Fruit fly (Drosophila melanogaster) whole organism, adult: ENCODE measurements around the gene spz.
A peak's percentile ranks its signal among the peaks of the same experiment; 100 is the strongest.

Experiments used
- CG11617 ChIP-seq: fragments of 200-800 bp; sonication (Bioruptor generic); optimal IDR thresholded peaks from 2 replicates; lab custom pipeline; 2017; ENCODE audit warnings: mild to moderate bottlenecking, missing biosample characterization, missing genetic modification reagents, missing genetic modification characterization
- CG12768 ChIP-seq: fragments of 200-800 bp; sonication (Bioruptor generic); optimal IDR thresholded peaks from 2 replicates; lab custom pipeline; 2017; ENCODE audit warnings: missing biosample characterization, missing genetic modification characterization, mild to moderate bottlenecking, moderate library complexity, missing genetic modification reagents
- CG14711 ChIP-seq: fragments of 200-800 bp; sonication (Bioruptor generic); optimal IDR thresholded peaks from 2 replicates; lab custom pipeline; 2018; ENCODE audit warnings: missing biosample characterization, mild to moderate bottlenecking, missing genetic modification characterization, moderate library complexity
- CG1620 ChIP-seq: fragments of 200-800 bp; sonication (Bioruptor generic); optimal IDR thresholded peaks from 2 replicates; lab custom pipeline; 2016; ENCODE audit warnings: missing biosample characterization, missing genetic modification characterization
- CG33017 ChIP-seq: fragments of 200-800 bp; sonication (Bioruptor generic); optimal IDR thresholded peaks from 2 replicates; lab custom pipeline; 2018; ENCODE audit warnings: missing biosample characterization, mild to moderate bottlenecking, missing genetic modification characterization, moderate library complexity
- CG5204 ChIP-seq: fragments of 200-800 bp; sonication (Bioruptor generic); optimal IDR thresholded peaks from 2 replicates; lab custom pipeline; 2016; ENCODE audit warnings: missing biosample characterization, missing genetic modification characterization
- CG7045 ChIP-seq: fragments of 200-800 bp; sonication (Bioruptor generic); optimal IDR thresholded peaks from 2 replicates; lab custom pipeline; 2017; ENCODE audit warnings: missing biosample characterization, mild to moderate bottlenecking, missing genetic modification characterization
- CG7101 ChIP-seq: fragments of 200-800 bp; sonication (Bioruptor generic); optimal IDR thresholded peaks from 2 replicates; lab custom pipeline; 2018; ENCODE audit warnings: missing biosample characterization, mild to moderate bottlenecking, missing genetic modification characterization, moderate library complexity
- Clk ChIP-seq: fragments of 200-800 bp; sonication (Bioruptor generic); optimal IDR thresholded peaks from 2 replicates; lab custom pipeline; 2017; ENCODE audit warnings: missing biosample characterization, missing genetic modification characterization
- Crg-1 ChIP-seq: fragments of 200-800 bp; sonication (Bioruptor generic); optimal IDR thresholded peaks from 2 replicates; lab custom pipeline; 2016; ENCODE audit warnings: missing biosample characterization, missing genetic modification characterization
- Hr96 ChIP-seq: fragments of 200-800 bp; sonication (Bioruptor generic); optimal IDR thresholded peaks from 2 replicates; lab custom pipeline; 2016; ENCODE audit warnings: missing biosample characterization, missing genetic modification characterization
- Mnt ChIP-seq: fragments of 200-800 bp; sonication (Bioruptor generic); optimal IDR thresholded peaks from 2 replicates; lab custom pipeline; 2016; ENCODE audit warnings: missing biosample characterization, mild to moderate bottlenecking, missing genetic modification characterization
- bab1 ChIP-seq: fragments of 200-800 bp; sonication (Bioruptor generic); optimal IDR thresholded peaks from 3 replicates; lab custom pipeline; 2019; ENCODE audit warnings: missing biosample characterization, mild to moderate bottlenecking, missing genetic modification characterization, moderate library complexity
- cic ChIP-seq: fragments of 200-800 bp; sonication (Bioruptor generic); optimal IDR thresholded peaks from 2 replicates; lab custom pipeline; 2017; ENCODE audit warnings: missing biosample characterization, mild to moderate bottlenecking, missing genetic modification characterization, moderate library complexity
- cnc ChIP-seq, 2 experiments: fragments of >200 bp; optimal IDR thresholded peaks; 2 replicates each; lab custom pipeline; 2017
- kay ChIP-seq: fragments of 200-800 bp; sonication (Bioruptor generic); peaks from one replicate; lab custom pipeline; 2016; ENCODE audit warnings: missing biosample characterization, missing genetic modification characterization, borderline replicate concordance
- ovo ChIP-seq: fragments of 200-800 bp; sonication (Bioruptor generic); optimal IDR thresholded peaks from 2 replicates; lab custom pipeline; 2016; ENCODE audit warnings: missing biosample characterization, missing genetic modification characterization
- pad ChIP-seq: fragments of 200-800 bp; sonication (Bioruptor generic); optimal IDR thresholded peaks from 3 replicates; lab custom pipeline; 2017; ENCODE audit warnings: missing biosample characterization, missing genetic modification characterization, mild to moderate bottlenecking, moderate library complexity, missing genetic modification reagents
- tj ChIP-seq: fragments of 200-800 bp; sonication (Bioruptor generic); optimal IDR thresholded peaks from 3 replicates; lab custom pipeline; 2017; ENCODE audit warnings: missing biosample characterization, mild to moderate bottlenecking, missing genetic modification characterization, moderate library complexity
- toe ChIP-seq: fragments of 200-800 bp; sonication (Bioruptor generic); optimal IDR thresholded peaks from 2 replicates; lab custom pipeline; 2016; ENCODE audit warnings: missing biosample characterization, missing genetic modification characterization

spz gene

dm6 chr3R:27069810-27070625 lies at the start of gene spz:
Gene spz (minus strand): TSS chr3R:27070070.
- TF ChIP-seq CG12768 (GFP tag; lab: Kevin White, UChicago) (peak; percentile 11), CG33017 (tag; lab: Kevin White, UChicago) (no peak), CG5204 (GFP tag; lab: Kevin White, UChicago) (no peak), CG1620 (GFP tag; lab: Kevin White, UChicago) (no peak), CG7101 (tag; lab: Kevin White, UChicago) (no peak), cnc (optimal IDR thresholded peaks at IDR 0.05; lab: Kevin White, UChicago) (no peak), Hr96 (no peak), kay (GFP tag; lab: Kevin White, UChicago) (no peak), CG11617 (GFP tag; lab: Kevin White, UChicago) (no peak), CG14711 (no peak), cic (GFP tag; lab: Kevin White, UChicago) (no peak), toe (GFP tag; lab: Kevin White, UChicago) (no peak), Crg-1 (GFP tag; lab: Kevin White, UChicago) (no peak), CG7045 (GFP tag; lab: Kevin White, UChicago) (no peak), Mnt (GFP tag; lab: Kevin White, UChicago) (no peak), ovo (GFP tag; lab: Kevin White, UChicago) (peak; percentile 40), Clk (GFP tag; lab: Kevin White, UChicago) (no peak), bab1 (GFP tag; lab: Kevin White, UChicago) (peak; percentile 31), tj (no peak), pad (GFP tag; lab: Kevin White, UChicago) (peak; percentile 46)

- TF ChIP-seq Crg-1 (GFP tag; lab: Kevin White, UChicago) (no peak), CG5204 (GFP tag; lab: Kevin White, UChicago) (no peak), CG12768 (GFP tag; lab: Kevin White, UChicago) (no peak), Hr96 (no peak), bab1 (GFP tag; lab: Kevin White, UChicago) (no peak)
These were observed 48.5 kb upstream of the spz start, which contains the start of gene CG5882 for dm6 chr3R:27118346-27118745. Gene CG5882 (plus strand): TSS chr3R:27118646.

- TF ChIP-seq CG11617 (GFP tag; lab: Kevin White, UChicago) (no peak), CG7101 (tag; lab: Kevin White, UChicago) (no peak), Mnt (GFP tag; lab: Kevin White, UChicago) (no peak), CG1620 (GFP tag; lab: Kevin White, UChicago) (no peak), CG7045 (GFP tag; lab: Kevin White, UChicago) (no peak), Hr96 (no peak), CG5204 (GFP tag; lab: Kevin White, UChicago) (no peak), CG33017 (tag; lab: Kevin White, UChicago) (no peak), kay (GFP tag; lab: Kevin White, UChicago) (no peak), ovo (GFP tag; lab: Kevin White, UChicago) (no peak), pad (GFP tag; lab: Kevin White, UChicago) (no peak), Crg-1 (GFP tag; lab: Kevin White, UChicago) (no peak), toe (GFP tag; lab: Kevin White, UChicago) (no peak), bab1 (GFP tag; lab: Kevin White, UChicago) (no peak), Clk (GFP tag; lab: Kevin White, UChicago) (no peak), tj (no peak), cic (GFP tag; lab: Kevin White, UChicago) (no peak), CG12768 (GFP tag; lab: Kevin White, UChicago) (no peak), CG14711 (no peak)
These were observed 46.7 kb upstream of the spz start, which contains the start of the genes CG6066 and CG5880 for dm6 chr3R:27116465-27117092. Gene CG6066 (minus strand): TSS chr3R:27116707. Gene CG5880 (plus strand): TSS chr3R:27116745.

dm6 chr3R:27111784-27112602 lies 42.1 kb upstream of the spz start, which contains the start of the genes gb and CG5815:
Gene gb (minus strand): TSS chr3R:27112270.
Gene CG5815 (plus strand): TSS chr3R:27112566.
- TF ChIP-seq bab1 (GFP tag; lab: Kevin White, UChicago): peak; percentile 92
- TF ChIP-seq CG5204 (GFP tag; lab: Kevin White, UChicago): peak; percentile 88
- no peak for TF ChIP-seq cnc (optimal IDR thresholded peaks at IDR 0.05; lab: Kevin White, UChicago)
- TF ChIP-seq Mnt (GFP tag; lab: Kevin White, UChicago): peak; percentile 90
- peak; percentile 83 for TF ChIP-seq Crg-1 (GFP tag; lab: Kevin White, UChicago)
- TF ChIP-seq CG14711: peak; percentile 85
- TF ChIP-seq CG1620 (GFP tag; lab: Kevin White, UChicago): peak; percentile 91
- peak; percentile 86 for TF ChIP-seq tj
- TF ChIP-seq toe (GFP tag; lab: Kevin White, UChicago): peak; percentile 93
- no peak for TF ChIP-seq kay (GFP tag; lab: Kevin White, UChicago)
- peak; percentile 83 for TF ChIP-seq Clk (GFP tag; lab: Kevin White, UChicago)
- TF ChIP-seq CG12768 (GFP tag; lab: Kevin White, UChicago): peak; percentile 90
- TF ChIP-seq CG7101 (tag; lab: Kevin White, UChicago): peak; percentile 86
- peak; percentile 76 for TF ChIP-seq pad (GFP tag; lab: Kevin White, UChicago)
- TF ChIP-seq ovo (GFP tag; lab: Kevin White, UChicago): peak; percentile 81
- peak; percentile 85 for TF ChIP-seq CG33017 (tag; lab: Kevin White, UChicago)
- TF ChIP-seq CG7045 (GFP tag; lab: Kevin White, UChicago): peak; percentile 91
- peak; percentile 90 for TF ChIP-seq CG11617 (GFP tag; lab: Kevin White, UChicago)
- TF ChIP-seq cic (GFP tag; lab: Kevin White, UChicago): peak; percentile 96
- TF ChIP-seq Hr96: peak; percentile 84
